Worm (Caenorhabditis elegans) whole organism, L1 larva: Measurements from ENCODE around the gene zip-6.

Source experiments
- C34B4.2 ChIP-seq: sonication (generic microtip); optimal IDR thresholded peaks from 2 replicates; lab custom pipeline; 2017; ENCODE audit warnings: mild to moderate bottlenecking, missing genetic modification characterization, missing compliant biosample characterization
- jun-1 ChIP-seq: fragments of 150-350 bp; optimal IDR thresholded peaks from 2 replicates; lab custom pipeline; 2014; ENCODE audit warnings: missing biosample characterization, missing genetic modification reagents, missing genetic modification characterization
- nhr-76 ChIP-seq: sonication (generic microtip); optimal IDR thresholded peaks from 2 replicates; lab custom pipeline; 2017; ENCODE audit warnings: missing biosample characterization, missing genetic modification characterization
- pax-3 ChIP-seq: fragments of 200-800 bp; sonication (Bioruptor generic); optimal IDR thresholded peaks from 2 replicates; lab custom pipeline; 2018; ENCODE audit warnings: mild to moderate bottlenecking, missing genetic modification characterization, moderate library complexity, missing compliant biosample characterization
- ztf-11 ChIP-seq, 2 experiments: sonication (generic microtip); optimal IDR thresholded peaks; 2 replicates each; lab custom pipeline; 2016 to 2017; ENCODE audit warnings: missing genetic modification characterization in 2 of 2, missing biosample characterization in 1 of 2, missing compliant biosample characterization in 1 of 2

ce11 chrIV:11247434-11247833 lies 29.5 kb upstream of the zip-6 start:
- no peak for TF ChIP-seq C34B4.2 (tag; lab: Kevin White, UChicago)
- TF ChIP-seq ztf-11 (tag; optimal IDR thresholded peaks at IDR 0.05; lab: Kevin White, UChicago): no peak
- TF ChIP-seq pax-3 (tag; lab: Kevin White, UChicago): no peak
- no peak for TF ChIP-seq nhr-76 (tag; lab: Kevin White, UChicago)
- TF ChIP-seq jun-1 (tag; lab: Kevin White, UChicago): no peak
